Worm (Caenorhabditis elegans): ENCODE results near the gene cept-2.

DNA sequence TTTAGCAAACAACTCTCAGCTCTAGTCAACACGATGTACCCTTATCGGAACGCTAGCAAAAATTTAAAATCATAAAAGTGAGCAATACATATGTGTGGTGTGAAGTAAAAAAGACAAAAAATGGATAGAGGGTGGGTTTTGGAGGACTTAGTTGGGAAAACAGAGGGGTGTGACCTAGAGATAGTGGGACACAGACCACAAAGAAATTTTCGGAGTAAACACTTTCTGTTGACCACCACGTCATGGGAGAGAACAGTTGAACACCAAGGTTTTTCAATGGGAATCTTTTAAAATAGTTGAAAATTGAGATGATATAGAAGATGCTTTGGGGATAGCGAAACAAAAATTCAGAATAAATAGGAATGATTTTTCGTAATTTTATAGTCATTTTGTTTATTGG is 30.4 kb upstream of the cept-2 start:
- TF ChIP-seq ztf-26 (tag; optimal IDR thresholded peaks at IDR 0.05) (no peak), ceh-91 (GFP tag; IDR thresholded peaks at IDR 0.05) (no peak), bed-2 (GFP tag; IDR thresholded peaks at IDR 0.05) (no peak), pha-4 (tag; optimal IDR thresholded peaks at IDR 0.05) (no peak), unc-62 (GFP tag; optimal IDR thresholded peaks at IDR 0.05) (no peak)
